Fruit fly (Drosophila melanogaster) whole organism, pupa: ENCODE results near the gene CG17186.

Source experiments
- CG10348 ChIP-seq: fragments of 200-800 bp; sonication (Bioruptor generic); IDR thresholded peaks from 2 replicates; pipeline ENCODE4 v1.3.6; 2022; ENCODE audit warnings: missing biosample characterization, missing genetic modification characterization
- CG12605 ChIP-seq: fragments of 200-800 bp; sonication (Bioruptor generic); IDR thresholded peaks from 2 replicates; pipeline ENCODE4 v1.3.6; 2022; ENCODE audit warnings: missing biosample characterization, missing genetic modification characterization
- CG13204 ChIP-seq: fragments of 200-800 bp; sonication (Bioruptor generic); optimal IDR thresholded peaks from 2 replicates; lab custom pipeline; 2018; ENCODE audit warnings: missing biosample characterization, mild to moderate bottlenecking, missing genetic modification characterization, moderate library complexity
- CG14655 ChIP-seq: fragments of 200-800 bp; sonication (Bioruptor generic); optimal IDR thresholded peaks from 3 replicates; lab custom pipeline; 2017; ENCODE audit warnings: mild to moderate bottlenecking, missing biosample characterization, missing genetic modification reagents, missing genetic modification characterization
- CG15710 ChIP-seq: fragments of 200-800 bp; sonication (Bioruptor generic); optimal IDR thresholded peaks from 2 replicates; lab custom pipeline; 2018; ENCODE audit warnings: missing biosample characterization, mild to moderate bottlenecking, missing genetic modification characterization, moderate library complexity
- CG17806 ChIP-seq: fragments of 200-800 bp; sonication (Bioruptor generic); optimal IDR thresholded peaks from 2 replicates; lab custom pipeline; 2018; ENCODE audit warnings: missing biosample characterization, mild to moderate bottlenecking, missing genetic modification characterization, moderate library complexity
- CG32121 ChIP-seq: fragments of 200-800 bp; sonication (Bioruptor generic); IDR thresholded peaks from 2 replicates; pipeline ENCODE4 v1.3.6; 2022; ENCODE audit warnings: missing biosample characterization, missing genetic modification characterization
- CG34367 ChIP-seq: fragments of 200-800 bp; sonication (Bioruptor generic); optimal IDR thresholded peaks from 2 replicates; lab custom pipeline; 2018; ENCODE audit warnings: missing biosample characterization, mild to moderate bottlenecking, missing genetic modification characterization
- CG4496 ChIP-seq: fragments of 200-800 bp; sonication (Bioruptor generic); IDR thresholded peaks from 3 replicates; pipeline ENCODE4 v1.3.6; 2022; ENCODE audit warnings: missing biosample characterization, missing genetic modification characterization
- CG8159 ChIP-seq: fragments of 200-800 bp; sonication (Bioruptor generic); optimal IDR thresholded peaks from 3 replicates; lab custom pipeline; 2018; ENCODE audit warnings: missing biosample characterization, mild to moderate bottlenecking, missing genetic modification characterization, moderate library complexity
- CG8301 ChIP-seq: fragments of 200-800 bp; sonication (Bioruptor generic); optimal IDR thresholded peaks from 2 replicates; lab custom pipeline; 2018; ENCODE audit warnings: missing biosample characterization, mild to moderate bottlenecking, missing genetic modification characterization
- CG9948 ChIP-seq: fragments of 200-800 bp; sonication (Bioruptor generic); optimal IDR thresholded peaks from 2 replicates; lab custom pipeline; 2018; ENCODE audit warnings: missing biosample characterization, mild to moderate bottlenecking, missing genetic modification characterization, moderate library complexity
- D1 ChIP-seq: fragments of 200-800 bp; sonication (Bioruptor generic); optimal IDR thresholded peaks from 2 replicates; lab custom pipeline; 2018; ENCODE audit warnings: missing biosample characterization, mild to moderate bottlenecking, missing genetic modification characterization, moderate library complexity
- EcR ChIP-seq: fragments of 200-800 bp; sonication (Bioruptor generic); optimal IDR thresholded peaks from 3 replicates; lab custom pipeline; 2019; ENCODE audit warnings: missing biosample characterization, missing genetic modification characterization, mild to moderate bottlenecking, moderate library complexity, missing genetic modification reagents
- Ets98B ChIP-seq: fragments of 200-800 bp; sonication (Bioruptor generic); IDR thresholded peaks from 2 replicates; pipeline ENCODE4 v1.3.6; 2022; ENCODE audit warnings: missing biosample characterization, missing genetic modification characterization
- Pif1A ChIP-seq: fragments of 200-800 bp; sonication (Bioruptor generic); optimal IDR thresholded peaks from 3 replicates; lab custom pipeline; 2016; ENCODE audit warnings: missing biosample characterization, missing genetic modification characterization
- Pif1B ChIP-seq: fragments of 200-800 bp; sonication (Bioruptor generic); optimal IDR thresholded peaks from 3 replicates; lab custom pipeline; 2016; ENCODE audit warnings: missing biosample characterization, missing genetic modification characterization
- Snoo ChIP-seq: fragments of 200-800 bp; sonication (Bioruptor generic); optimal IDR thresholded peaks from 3 replicates; lab custom pipeline; 2017; ENCODE audit warnings: missing biosample characterization, mild to moderate bottlenecking, missing genetic modification characterization, inconsistent platforms
- fd96Ca ChIP-seq: fragments of 200-800 bp; sonication (Bioruptor generic); IDR thresholded peaks from 3 replicates; pipeline ENCODE4 v1.3.6; 2022; ENCODE audit warnings: missing biosample characterization, missing genetic modification characterization
- gl ChIP-seq: fragments of 200-800 bp; sonication (Bioruptor generic); optimal IDR thresholded peaks from 2 replicates; lab custom pipeline; 2018; ENCODE audit warnings: missing biosample characterization, mild to moderate bottlenecking, missing genetic modification characterization
- rn ChIP-seq: fragments of 200-800 bp; sonication (Bioruptor generic); IDR thresholded peaks from 2 replicates; pipeline ENCODE4 v1.3.6; 2022; ENCODE audit warnings: missing biosample characterization, missing genetic modification characterization

CG17186 gene

DNA sequence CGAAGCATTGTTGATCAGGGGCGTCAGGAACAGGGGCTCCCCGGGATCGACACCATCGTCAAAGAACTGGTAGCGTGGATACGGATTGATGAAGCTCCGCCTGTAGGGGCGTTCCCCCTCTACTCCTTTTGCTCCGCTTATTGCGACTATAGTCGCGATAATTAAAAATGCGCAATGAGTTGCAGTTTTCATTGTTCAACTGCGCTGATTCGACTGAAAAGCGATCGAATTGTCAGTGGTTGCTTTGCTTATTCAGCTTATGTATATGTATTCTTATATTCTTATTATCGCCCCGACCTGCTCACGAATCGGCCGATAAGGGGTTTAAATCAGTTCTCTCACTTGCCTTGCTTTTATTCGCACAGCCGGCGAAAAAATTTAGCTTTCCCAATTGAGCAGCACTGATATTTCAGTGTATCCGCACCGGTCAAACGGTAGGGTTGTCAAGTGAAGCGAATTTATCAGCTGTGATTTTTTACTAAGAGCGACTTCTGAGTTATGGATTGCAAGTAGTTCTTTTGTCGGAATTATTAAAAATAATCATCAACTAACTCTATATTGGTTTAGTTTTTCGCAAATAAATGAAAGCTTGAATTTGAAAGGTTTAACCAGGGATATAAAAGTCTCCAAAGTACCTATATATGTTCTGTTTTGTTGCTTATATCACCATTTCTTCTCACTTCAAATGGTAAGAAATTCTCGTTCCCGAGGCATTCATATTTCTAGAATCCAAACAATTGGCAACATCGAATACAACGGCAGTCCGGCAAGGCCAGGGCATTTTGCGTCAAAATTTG is 13.1 kb downstream of the CG17186 start, which contains the start of the genes CG4572 and CG4686:
Gene CG4572 (minus strand): TSS at position 415 of the 797 bp plus-strand sequence.
Gene CG4686 (plus strand): TSS at position 518 of the 797 bp plus-strand sequence.
- peak; percentile 55 for TF ChIP-seq CG32121
- peak; percentile 67 for TF ChIP-seq Snoo
- peak; percentile 60 for TF ChIP-seq CG4496 (GFP tag; lab: Robert Waterston, UW)
- peak; percentile 75 for TF ChIP-seq CG8159 (tag; lab: Kevin White, UChicago)
- TF ChIP-seq Ets98B, result no peak; the same call in 1 of the 2 replicates
- peak; percentile 68 for TF ChIP-seq rn (GFP tag; lab: Robert Waterston, UW)
- 0 out of 3 replicates have a peak, but pooled peaks have one; percentile 63 for TF ChIP-seq fd96Ca
- peak; percentile 60 for TF ChIP-seq CG34367
- no peak for TF ChIP-seq Pif1A (GFP tag; lab: Kevin White, UChicago)
- TF ChIP-seq CG8301 (tag; lab: Kevin White, UChicago), result peak; percentile 74
- peak; percentile 68 for TF ChIP-seq CG9948 (tag; lab: Kevin White, UChicago)
- no peak for TF ChIP-seq CG14655
- TF ChIP-seq D1 (tag; lab: Kevin White, UChicago), result no peak
- 0 out of 2 replicates have a peak, but pooled peaks have one; percentile 34 for TF ChIP-seq CG10348 (GFP tag; lab: Robert Waterston, UW)
- TF ChIP-seq CG15710 (tag; lab: Kevin White, UChicago), result peak; percentile 70
- peak; percentile 52 for TF ChIP-seq CG17806 (tag; lab: Kevin White, UChicago)
- no peak for TF ChIP-seq CG13204 (GFP tag; lab: Kevin White, UChicago)
- TF ChIP-seq EcR (GFP tag; lab: Kevin White, UChicago), result peak; percentile 72
- TF ChIP-seq CG12605 (GFP tag; lab: Robert Waterston, UW), result peak; percentile 69
- TF ChIP-seq gl (tag; lab: Kevin White, UChicago), result peak; percentile 63
- peak; percentile 46 for TF ChIP-seq Pif1B

DNA sequence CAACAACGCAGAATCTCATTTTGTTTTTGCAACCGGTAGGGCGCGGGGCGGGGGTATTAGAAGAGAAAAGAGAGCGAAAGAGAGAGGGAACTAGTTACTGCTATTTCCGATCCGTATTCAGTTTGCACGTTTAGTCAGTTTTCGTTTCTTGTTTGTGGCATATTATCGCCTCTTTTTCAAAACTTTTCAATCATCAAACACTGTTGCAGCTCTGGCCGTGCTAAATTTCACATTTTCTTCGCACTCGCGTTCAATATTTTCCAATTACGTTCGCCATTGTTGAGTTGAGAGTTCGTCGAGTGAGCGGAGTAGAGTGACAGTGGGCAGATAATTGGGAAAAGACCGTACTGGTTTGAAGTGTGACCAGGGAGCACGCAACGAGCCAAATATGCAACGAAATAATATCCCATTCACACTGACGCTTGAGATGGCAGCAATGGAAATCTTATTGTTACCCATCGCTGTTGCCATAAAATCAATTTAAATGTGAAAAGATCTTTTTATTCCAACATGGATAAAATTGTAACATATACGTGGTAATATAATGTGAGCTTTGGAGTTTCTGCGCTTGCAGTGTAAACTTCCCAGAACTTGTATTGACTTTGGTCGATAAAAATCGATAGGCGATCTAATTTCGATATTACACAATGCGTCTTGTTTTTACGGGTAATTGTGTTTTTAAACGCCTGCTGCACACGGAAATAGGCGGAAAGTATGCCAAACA is 16.2 kb downstream of the CG17186 start, which contains the start of the genes Ire1 and Mrm2:
Gene Ire1 (minus strand): TSS at position 296 of the 724 bp plus-strand sequence.
Gene Mrm2 (plus strand): TSS at position 615 of the 724 bp plus-strand sequence.
- TF ChIP-seq CG8301 (tag; lab: Kevin White, UChicago) (peak; percentile 53), CG9948 (tag; lab: Kevin White, UChicago) (peak; percentile 59), Ets98B (peak; percentile 68), D1 (tag; lab: Kevin White, UChicago) (no peak), gl (tag; lab: Kevin White, UChicago) (peak; percentile 8), Pif1A (GFP tag; lab: Kevin White, UChicago) (no peak), CG34367 (peak; percentile 48), CG8159 (tag; lab: Kevin White, UChicago) (peak; percentile 72), CG12605 (GFP tag; lab: Robert Waterston, UW) (no peak), CG17806 (tag; lab: Kevin White, UChicago) (peak; percentile 56), rn (GFP tag; lab: Robert Waterston, UW) (peak; percentile 73; the same call in 1 of the 2 replicates), CG13204 (GFP tag; lab: Kevin White, UChicago) (no peak), Snoo (peak; percentile 51), CG14655 (no peak), Pif1B (peak; percentile 17), EcR (GFP tag; lab: Kevin White, UChicago) (peak; percentile 35), CG15710 (tag; lab: Kevin White, UChicago) (peak; percentile 63), CG4496 (GFP tag; lab: Robert Waterston, UW) (peak; percentile 86), fd96Ca (peak; percentile 91), CG10348 (GFP tag; lab: Robert Waterston, UW) (0 out of 2 replicates have a peak, but pooled peaks have one; percentile 13), CG32121 (peak; percentile 66)
- TF ChIP-seq, all 21 proteins: peak for 16

DNA sequence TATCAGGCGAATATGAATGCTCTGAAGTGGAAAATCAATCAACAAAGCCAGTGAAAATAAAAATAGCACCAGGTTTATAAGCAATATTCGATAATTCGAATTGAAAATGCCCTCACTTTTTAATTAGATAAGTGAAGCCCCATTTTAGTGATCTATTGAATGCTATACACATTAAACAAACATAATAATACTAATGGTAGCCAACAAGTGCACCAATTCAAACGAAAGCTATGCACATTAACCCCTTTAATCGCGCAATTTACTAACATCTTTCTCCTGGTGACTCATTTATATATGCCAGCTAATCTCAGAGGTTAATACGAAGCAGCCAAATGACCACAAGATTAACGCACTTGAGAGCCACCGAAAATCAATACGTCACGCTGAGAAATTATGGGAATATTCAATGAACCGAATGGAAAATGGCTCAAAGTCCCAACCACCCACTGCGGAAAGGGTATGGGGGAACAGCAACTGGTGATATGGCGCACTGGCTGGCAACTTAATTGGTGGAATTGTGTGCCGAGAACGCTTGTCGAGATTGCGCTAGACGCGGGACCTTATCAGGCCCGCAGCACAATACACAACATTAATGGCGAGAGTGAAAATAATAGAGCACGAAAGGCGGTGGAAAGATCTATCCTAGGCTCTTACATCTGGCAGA is 17.8 kb downstream of the CG17186 start:
- TF ChIP-seq EcR (GFP tag; lab: Kevin White, UChicago) (peak; percentile 1), CG32121 (peak; percentile 52; the same call in 1 of the 2 replicates), Snoo (no peak), Ets98B (no peak; the same call in 1 of the 2 replicates), CG34367 (no peak), CG14655 (no peak), CG8301 (tag; lab: Kevin White, UChicago) (no peak), CG4496 (GFP tag; lab: Robert Waterston, UW) (peak; percentile 30; the same call in 1 of the 3 replicates), CG9948 (tag; lab: Kevin White, UChicago) (no peak), gl (tag; lab: Kevin White, UChicago) (peak; percentile 42), Pif1A (GFP tag; lab: Kevin White, UChicago) (no peak), rn (GFP tag; lab: Robert Waterston, UW) (no peak), CG17806 (tag; lab: Kevin White, UChicago) (no peak), CG12605 (GFP tag; lab: Robert Waterston, UW) (peak; percentile 21; the same call in 1 of the 2 replicates), fd96Ca (0 out of 3 replicates have a peak, but pooled peaks have one; percentile 13)

DNA sequence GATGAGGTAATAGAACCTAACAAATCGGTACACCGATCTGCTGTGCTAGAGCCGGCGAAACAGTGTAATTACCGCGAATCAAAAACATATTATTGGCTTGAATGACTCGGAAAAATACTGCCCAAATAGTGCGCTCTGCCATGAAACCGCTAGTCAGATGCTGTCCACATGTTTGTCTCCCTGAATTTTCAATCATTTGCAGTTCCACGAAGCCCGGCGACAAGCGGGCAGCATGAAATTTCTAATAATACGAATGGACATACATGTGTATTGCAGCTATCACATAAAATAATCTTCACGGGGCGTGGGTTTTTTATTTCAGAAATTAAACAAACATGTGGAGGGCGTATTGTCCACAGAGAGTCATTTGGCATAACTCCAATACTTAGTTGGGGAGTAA is 18.4 kb downstream of the CG17186 start:
- TF ChIP-seq CG8159 (tag; lab: Kevin White, UChicago) (no peak), fd96Ca (no peak), CG4496 (GFP tag; lab: Robert Waterston, UW) (no peak), D1 (tag; lab: Kevin White, UChicago) (no peak), CG9948 (tag; lab: Kevin White, UChicago) (no peak), CG15710 (tag; lab: Kevin White, UChicago) (no peak), CG12605 (GFP tag; lab: Robert Waterston, UW) (no peak), EcR (GFP tag; lab: Kevin White, UChicago) (no peak), CG13204 (GFP tag; lab: Kevin White, UChicago) (no peak), Pif1B (no peak), CG32121 (no peak), CG14655 (no peak), CG8301 (tag; lab: Kevin White, UChicago) (no peak), Pif1A (GFP tag; lab: Kevin White, UChicago) (no peak), CG17806 (tag; lab: Kevin White, UChicago) (no peak)
